Worm (Caenorhabditis elegans) whole organism, L1 larva: Measurements from ENCODE around the gene cest-2.2.

Source experiments
- F16B12.6 ChIP-seq: fragments of 150-350 bp; optimal IDR thresholded peaks from 2 replicates; lab custom pipeline; 2014; ENCODE audit warnings: missing biosample characterization, missing genetic modification characterization
- aha-1 ChIP-seq: fragments of 150-350 bp; optimal IDR thresholded peaks from 2 replicates; lab custom pipeline; 2014; ENCODE audit warnings: missing biosample characterization, missing genetic modification characterization
- blmp-1 ChIP-seq: fragments of 150-350 bp; optimal IDR thresholded peaks from 2 replicates; lab custom pipeline; 2014; ENCODE audit warnings: missing biosample characterization, missing genetic modification characterization
- ceh-82 ChIP-seq, 3 experiments: fragments of 150-350 bp in 1 of 3; sonication (generic microtip) in 2 of 3; optimal IDR thresholded peaks; 2 replicates each; lab custom pipeline; 2014 to 2017; ENCODE audit warnings: missing biosample characterization in 3 of 3, missing genetic modification characterization in 3 of 3
- ceh-88 ChIP-seq: fragments of 200-800 bp; sonication (Bioruptor generic); IDR thresholded peaks from 2 replicates; pipeline ENCODE4 v1.3.6; 2022; ENCODE audit warnings: missing genetic modification characterization, missing compliant biosample characterization
- ceh-90 ChIP-seq: sonication (generic microtip); optimal IDR thresholded peaks from 2 replicates; lab custom pipeline; 2016; ENCODE audit warnings: missing genetic modification characterization, missing compliant biosample characterization
- dpl-1 ChIP-seq, 3 experiments: fragments of 150-350 bp in 2 of 3; sonication (generic microtip) in 1 of 3; optimal IDR thresholded peaks; 2 replicates each; lab custom pipeline; 2014 to 2017; ENCODE audit warnings: missing biosample characterization in 3 of 3, missing genetic modification characterization in 3 of 3, missing genetic modification reagents in 3 of 3
- egl-13 ChIP-seq: sonication (generic microtip); optimal IDR thresholded peaks from 2 replicates; lab custom pipeline; 2016; ENCODE audit warnings: missing genotype, missing genetic modification reagents, missing genetic modification characterization, missing compliant biosample characterization
- egl-27 ChIP-seq, 2 experiments: fragments of 150-350 bp in 1 of 2; sonication (generic microtip); optimal IDR thresholded peaks; 3 replicates each; lab custom pipeline; 2017 to 2018; ENCODE audit warnings: missing biosample characterization in 2 of 2, missing genetic modification characterization in 2 of 2, missing genetic modification reagents in 2 of 2
- elt-2 ChIP-seq: sonication (generic microtip); optimal IDR thresholded peaks from 2 replicates; lab custom pipeline; 2016; ENCODE audit warnings: missing genetic modification characterization, mild to moderate bottlenecking, inconsistent platforms, missing compliant biosample characterization, missing genetic modification reagents
- elt-3 ChIP-seq, 6 experiments: fragments of 150-350 bp in 1 of 6; sonication (generic microtip); optimal IDR thresholded peaks; 2 replicates each; lab custom pipeline; 2017 to 2018; ENCODE audit warnings: missing biosample characterization in 6 of 6, missing genetic modification characterization in 6 of 6, inconsistent platforms in 1 of 6
- fkh-4 ChIP-seq: sonication (generic microtip); optimal IDR thresholded peaks from 2 replicates; lab custom pipeline; 2016; ENCODE audit warnings: missing compliant biosample characterization, missing genetic modification characterization, borderline replicate concordance
- hlh-17 ChIP-seq: fragments of 200-800 bp; sonication (Bioruptor generic); optimal IDR thresholded peaks from 2 replicates; lab custom pipeline; 2018; ENCODE audit warnings: missing genetic modification characterization, mild to moderate bottlenecking, missing compliant biosample characterization, moderate library complexity, borderline replicate concordance
- hlh-4 ChIP-seq: sonication (generic microtip); optimal IDR thresholded peaks from 2 replicates; lab custom pipeline; 2016; ENCODE audit warnings: mild to moderate bottlenecking, missing genetic modification characterization, missing compliant biosample characterization
- lin-35 ChIP-seq, 2 experiments: fragments of 150-350 bp; optimal IDR thresholded peaks; 2 replicates each; lab custom pipeline; 2014; ENCODE audit warnings: missing biosample characterization in 2 of 2, missing genetic modification characterization in 2 of 2, missing genetic modification reagents in 2 of 2
- lin-39 ChIP-seq: fragments of 150-350 bp; optimal IDR thresholded peaks from 2 replicates; lab custom pipeline; 2014; ENCODE audit warnings: missing biosample characterization, missing genetic modification reagents, missing genetic modification characterization
- mdl-1 ChIP-seq, 2 experiments: fragments of 150-350 bp; optimal IDR thresholded peaks; 2 replicates each; lab custom pipeline; 2014 to 2017; ENCODE audit warnings: missing biosample characterization in 2 of 2, missing genetic modification characterization in 2 of 2, inconsistent platforms in 1 of 2
- mef-2 ChIP-seq: fragments of 150-350 bp; optimal IDR thresholded peaks from 2 replicates; lab custom pipeline; 2014; ENCODE audit warnings: missing biosample characterization, missing genetic modification characterization
- nhr-11 ChIP-seq: fragments of 150-350 bp; optimal IDR thresholded peaks from 2 replicates; lab custom pipeline; 2014; ENCODE audit warnings: missing biosample characterization, missing genetic modification characterization
- nhr-47 ChIP-seq: sonication (generic microtip); optimal IDR thresholded peaks from 2 replicates; lab custom pipeline; 2016; ENCODE audit warnings: mild to moderate bottlenecking, missing genetic modification characterization, moderate library complexity, missing compliant biosample characterization
- pax-3 ChIP-seq: fragments of 200-800 bp; sonication (Bioruptor generic); optimal IDR thresholded peaks from 2 replicates; lab custom pipeline; 2018; ENCODE audit warnings: mild to moderate bottlenecking, missing genetic modification characterization, moderate library complexity, missing compliant biosample characterization
- snpc-4 ChIP-seq: fragments of 150-350 bp; optimal IDR thresholded peaks from 2 replicates; lab custom pipeline; 2014; ENCODE audit warnings: missing biosample characterization, missing genetic modification characterization
- sox-4 ChIP-seq: sonication (generic microtip); optimal IDR thresholded peaks from 2 replicates; lab custom pipeline; 2016; ENCODE audit warnings: missing genetic modification characterization, missing compliant biosample characterization
- sup-37 ChIP-seq: fragments of 200-800 bp; sonication (Bioruptor generic); optimal IDR thresholded peaks from 2 replicates; lab custom pipeline; 2018; ENCODE audit warnings: mild to moderate bottlenecking, missing genetic modification characterization, missing compliant biosample characterization
- tbx-2 ChIP-seq: sonication (generic microtip); optimal IDR thresholded peaks from 2 replicates; lab custom pipeline; 2016; ENCODE audit warnings: missing genetic modification characterization, missing compliant biosample characterization
- unc-30 ChIP-seq: sonication (generic microtip); optimal IDR thresholded peaks from 2 replicates; lab custom pipeline; 2017; ENCODE audit warnings: missing biosample characterization, missing genetic modification characterization
- unc-62 ChIP-seq: fragments of 150-350 bp; optimal IDR thresholded peaks from 2 replicates; lab custom pipeline; 2014; ENCODE audit warnings: missing biosample characterization, missing genetic modification reagents, missing genetic modification characterization
- unc-98 ChIP-seq: fragments of 200-800 bp; sonication (Bioruptor generic); IDR thresholded peaks from 2 replicates; pipeline ENCODE4 v1.3.6; 2022; ENCODE audit warnings: missing genetic modification characterization, missing compliant biosample characterization
- vab-15 ChIP-seq: sonication (generic microtip); optimal IDR thresholded peaks from 2 replicates; lab custom pipeline; 2017; ENCODE audit warnings: missing genotype, mild to moderate bottlenecking, missing genetic modification characterization, missing compliant biosample characterization
- xbp-1 ChIP-seq: sonication (generic microtip); optimal IDR thresholded peaks from 2 replicates; lab custom pipeline; 2016; ENCODE audit warnings: missing genetic modification characterization, missing compliant biosample characterization
- ztf-11 ChIP-seq, 2 experiments: sonication (generic microtip); optimal IDR thresholded peaks; 2 replicates each; lab custom pipeline; 2016 to 2017; ENCODE audit warnings: missing genetic modification characterization in 2 of 2, missing biosample characterization in 1 of 2, missing compliant biosample characterization in 1 of 2
- ztf-4 ChIP-seq: fragments of 150-350 bp; optimal IDR thresholded peaks from 2 replicates; lab custom pipeline; 2014; ENCODE audit warnings: missing biosample characterization, missing genetic modification characterization

Gene cest-2.2

DNA sequence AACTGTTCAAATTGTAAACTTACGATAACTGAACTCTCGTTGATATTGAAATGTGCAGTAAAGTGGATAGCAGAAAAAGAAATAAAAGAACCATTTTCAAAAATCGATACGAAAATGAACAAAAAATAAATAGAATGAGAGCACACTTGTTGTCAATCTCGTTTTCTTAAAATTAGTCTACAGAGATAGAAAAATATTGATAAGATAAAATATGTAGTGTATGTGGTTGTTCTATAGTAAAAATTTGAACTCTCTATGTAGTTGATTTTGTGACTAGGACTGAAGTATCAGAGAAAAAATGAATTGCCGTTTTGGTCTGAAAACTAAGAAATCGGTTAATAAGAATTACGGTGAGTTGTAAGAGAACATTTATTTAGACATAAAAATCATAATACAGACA is 3.9 kb downstream of the cest-2.2 start, which contains the start of gene cest-2.1:
TSS of gene cest-2.1 (minus strand) at position 198 of the 400 bp plus-strand sequence.
- TF ChIP-seq pax-3 (tag; lab: Kevin White, UChicago): no peak
- no peak for TF ChIP-seq aha-1
- TF ChIP-seq F16B12.6 (tag; lab: Kevin White, UChicago): no peak

ce11 chrV:14167629-14168028 is 7.5 kb downstream of the cest-2.2 start, which contains the start of gene ocam-1:
Gene ocam-1, minus strand, starts transcription at chrV:14167729.
- TF ChIP-seq xbp-1 (tag; lab: Kevin White, UChicago) (no peak), lin-39 (tag; lab: Kevin White, UChicago) (no peak), ceh-82 (tag; optimal IDR thresholded peaks at IDR 0.05; lab: Kevin White, UChicago) (no peak), vab-15 (tag; lab: Kevin White, UChicago) (no peak), lin-35 (GFP tag; optimal IDR thresholded peaks at IDR 0.05; lab: Kevin White, UChicago) (no peak), hlh-17 (GFP tag; lab: Kevin White, UChicago) (no peak), snpc-4 (tag; lab: Kevin White, UChicago) (no peak), ceh-90 (tag; lab: Kevin White, UChicago) (no peak)

- no peak for TF ChIP-seq unc-98
- no peak for TF ChIP-seq elt-3 (tag; optimal IDR thresholded peaks at IDR 0.05; lab: Kevin White, UChicago)
- TF ChIP-seq mef-2 (tag; lab: Kevin White, UChicago): no peak
- TF ChIP-seq nhr-11: no peak
- no peak for TF ChIP-seq hlh-17 (GFP tag; lab: Kevin White, UChicago)
- no peak for TF ChIP-seq nhr-47 (tag; lab: Kevin White, UChicago)
- no peak for TF ChIP-seq unc-62
- TF ChIP-seq hlh-4 (tag; lab: Kevin White, UChicago): no peak
- no peak for TF ChIP-seq fkh-4
- TF ChIP-seq unc-30 (tag; lab: Kevin White, UChicago): no peak
- TF ChIP-seq tbx-2: no peak
- no peak for TF ChIP-seq elt-2 (tag; lab: Kevin White, UChicago)
Measured at ce11 chrV:14166630-14167029, 8.5 kb downstream of the cest-2.2 start, which contains the start of gene cest-1.1. Gene cest-1.1, minus strand, starts transcription at chrV:14166730.

ce11 chrV:14165745-14166144 is 9.4 kb downstream of the cest-2.2 start:
- no peak for TF ChIP-seq nhr-47 (tag; lab: Kevin White, UChicago)
- no peak for TF ChIP-seq blmp-1 (tag; lab: Kevin White, UChicago)

DNA sequence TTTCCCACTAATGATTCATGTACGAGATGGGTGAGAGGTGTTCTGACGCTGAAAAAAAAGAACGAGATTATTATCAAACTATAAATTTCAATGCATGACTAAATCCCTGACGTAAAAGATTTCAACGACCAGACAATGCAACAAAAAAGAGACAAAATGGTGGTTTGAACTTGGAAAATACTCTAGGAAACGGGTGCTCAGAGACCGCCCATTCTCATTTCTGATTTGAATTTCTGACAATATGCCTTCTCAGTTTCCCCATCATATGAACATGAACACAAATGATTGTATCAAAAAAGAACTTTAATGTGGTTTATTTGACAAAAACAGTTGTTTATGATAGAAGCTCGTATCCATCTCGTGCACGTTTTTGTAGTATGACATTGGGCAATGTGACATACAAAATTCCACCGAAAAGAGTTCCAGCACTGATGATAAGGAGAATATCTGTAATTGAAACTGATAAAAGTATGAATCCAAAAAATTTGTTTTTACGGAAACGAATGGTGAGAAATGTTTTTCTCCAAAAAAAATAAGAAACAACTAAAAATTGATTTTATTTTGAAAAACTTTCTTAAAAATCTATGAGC is 12.1 kb downstream of the cest-2.2 start, which contains the start of gene srd-26:
TSS of gene srd-26 (minus strand) at position 51 of the 590 bp plus-strand sequence.
- no peak for TF ChIP-seq tbx-2
- TF ChIP-seq sup-37 (GFP tag; lab: Kevin White, UChicago): no peak
- no peak for TF ChIP-seq hlh-17 (GFP tag; lab: Kevin White, UChicago)
- no peak for TF ChIP-seq egl-27 (tag; optimal IDR thresholded peaks at IDR 0.05; lab: Kevin White, UChicago)
- TF ChIP-seq ztf-11 (tag; optimal IDR thresholded peaks at IDR 0.05; lab: Kevin White, UChicago): no peak
- no peak for TF ChIP-seq ceh-88
- no peak for TF ChIP-seq egl-13 (tag; lab: Kevin White, UChicago)
- TF ChIP-seq mdl-1 (tag; optimal IDR thresholded peaks at IDR 0.05; lab: Kevin White, UChicago): no peak
- TF ChIP-seq dpl-1 (GFP tag; optimal IDR thresholded peaks at IDR 0.05; lab: Kevin White, UChicago): no peak
- TF ChIP-seq ztf-4 (tag; lab: Kevin White, UChicago): no peak
- no peak for TF ChIP-seq sox-4
